Fruit fly (Drosophila melanogaster) whole organism, embryonic: Measurements from ENCODE around the gene CG7512.

ENCODE experiments used
- ATbp ChIP-seq: fragments of 200-800 bp; sonication (Bioruptor generic); optimal IDR thresholded peaks from 2 replicates; lab custom pipeline; 2017; ENCODE audit warnings: missing biosample characterization, mild to moderate bottlenecking, missing genetic modification characterization, missing genetic modification reagents
- Abd-B ChIP-seq: fragments of 200-800 bp; sonication (Bioruptor generic); optimal IDR thresholded peaks from 2 replicates; lab custom pipeline; 2018; ENCODE audit warnings: missing biosample characterization, mild to moderate bottlenecking, missing genetic modification characterization, moderate library complexity
- Ada2b ChIP-seq: fragments of 200-800 bp; sonication (Bioruptor generic); IDR thresholded peaks from 2 replicates; pipeline ENCODE4 v1.3.6; 2022; ENCODE audit warnings: missing biosample characterization, missing genetic modification characterization
- Atf6 ChIP-seq: fragments of 200-800 bp; sonication (Bioruptor generic); IDR thresholded peaks from 2 replicates; pipeline ENCODE4 v1.3.6; 2022; ENCODE audit warnings: missing biosample characterization, missing genetic modification characterization
- CG12104 ChIP-seq: fragments of 200-800 bp; sonication (Bioruptor generic); optimal IDR thresholded peaks from 3 replicates; lab custom pipeline; 2016; ENCODE audit warnings: missing biosample characterization, missing genetic modification characterization
- CG13775 ChIP-seq: fragments of 200-800 bp; sonication (Bioruptor generic); optimal IDR thresholded peaks from 3 replicates; lab custom pipeline; 2017; ENCODE audit warnings: missing biosample characterization, mild to moderate bottlenecking, missing genetic modification characterization
- CG17361 ChIP-seq: fragments of 200-800 bp; sonication (Bioruptor generic); IDR thresholded peaks from 3 replicates; pipeline ENCODE4 v1.3.6; 2022; ENCODE audit warnings: missing biosample characterization, missing genetic modification characterization
- CG18599 ChIP-seq: fragments of 200-800 bp; sonication (Bioruptor generic); optimal IDR thresholded peaks from 3 replicates; lab custom pipeline; 2017; ENCODE audit warnings: missing biosample characterization, missing genetic modification characterization, mild to moderate bottlenecking, moderate library complexity, missing genetic modification reagents
- CG2678 ChIP-seq: fragments of 200-800 bp; sonication (Bioruptor generic); optimal IDR thresholded peaks from 3 replicates; lab custom pipeline; 2019; ENCODE audit warnings: missing biosample characterization, mild to moderate bottlenecking, missing genetic modification characterization, moderate library complexity
- CG4404 ChIP-seq: fragments of 200-800 bp; sonication (Bioruptor generic); IDR thresholded peaks from 2 replicates; pipeline ENCODE4 v1.3.6; 2022; ENCODE audit warnings: missing biosample characterization, missing genetic modification characterization
- CG4820 ChIP-seq: fragments of 200-800 bp; sonication (Bioruptor generic); optimal IDR thresholded peaks from 3 replicates; lab custom pipeline; 2016; ENCODE audit warnings: missing biosample characterization, missing genetic modification characterization
- CG5245 ChIP-seq: fragments of 200-800 bp; sonication (Bioruptor generic); optimal IDR thresholded peaks from 3 replicates; lab custom pipeline; 2016; ENCODE audit warnings: missing biosample characterization, missing genetic modification characterization
- CG6813 ChIP-seq: fragments of 200-800 bp; sonication (Bioruptor generic); optimal IDR thresholded peaks from 2 replicates; lab custom pipeline; 2017; ENCODE audit warnings: missing biosample characterization, missing genetic modification characterization, mild to moderate bottlenecking, moderate library complexity, missing genetic modification reagents
- CG7556 ChIP-seq: fragments of 200-800 bp; sonication (Bioruptor generic); optimal IDR thresholded peaks from 2 replicates; lab custom pipeline; 2017; ENCODE audit warnings: missing biosample characterization, mild to moderate bottlenecking, missing genetic modification characterization
- CG8359 ChIP-seq: fragments of 200-800 bp; sonication (Bioruptor generic); optimal IDR thresholded peaks from 2 replicates; lab custom pipeline; 2017; ENCODE audit warnings: missing biosample characterization, mild to moderate bottlenecking, missing genetic modification characterization, borderline replicate concordance
- CG8478 ChIP-seq: fragments of >200 bp; optimal IDR thresholded peaks from 2 replicates; lab custom pipeline; 2018
- CG8944 ChIP-seq: fragments of 200-800 bp; sonication (Bioruptor generic); optimal IDR thresholded peaks from 3 replicates; lab custom pipeline; 2016; ENCODE audit warnings: missing biosample characterization, missing genetic modification characterization
- CG9215 ChIP-seq: fragments of 200-800 bp; sonication (Bioruptor generic); IDR thresholded peaks from 2 replicates; pipeline ENCODE4 v1.3.6; 2022; ENCODE audit warnings: missing biosample characterization, missing genetic modification characterization
- CG9437 ChIP-seq: fragments of 200-800 bp; sonication (Bioruptor generic); optimal IDR thresholded peaks from 2 replicates; lab custom pipeline; 2018; ENCODE audit warnings: missing biosample characterization, mild to moderate bottlenecking, missing genetic modification characterization
- Camta ChIP-seq: fragments of 200-800 bp; sonication (Bioruptor generic); optimal IDR thresholded peaks from 2 replicates; lab custom pipeline; 2016; ENCODE audit warnings: missing biosample characterization, missing genetic modification characterization
- CoRest ChIP-seq: fragments of 200-800 bp; sonication (Bioruptor generic); optimal IDR thresholded peaks from 3 replicates; lab custom pipeline; 2018; ENCODE audit warnings: missing biosample characterization, mild to moderate bottlenecking, missing genetic modification characterization, moderate library complexity
- CrebB ChIP-seq: fragments of 200-800 bp; sonication (Bioruptor generic); optimal IDR thresholded peaks from 3 replicates; lab custom pipeline; 2018; ENCODE audit warnings: missing biosample characterization, mild to moderate bottlenecking, missing genetic modification characterization
- Dip2 ChIP-seq: fragments of 200-800 bp; sonication (Bioruptor generic); IDR thresholded peaks from 2 replicates; pipeline ENCODE4 v1.3.6; 2022; ENCODE audit warnings: missing biosample characterization, missing genetic modification characterization
- H15 ChIP-seq: fragments of 200-800 bp; sonication (Bioruptor generic); IDR thresholded peaks from 3 replicates; pipeline ENCODE4 v1.3.6; 2022; ENCODE audit warnings: missing biosample characterization, missing genetic modification characterization
- Hr3 ChIP-seq: fragments of 200-800 bp; sonication (Bioruptor generic); optimal IDR thresholded peaks from 3 replicates; lab custom pipeline; 2016; ENCODE audit warnings: missing biosample characterization, missing genetic modification characterization
- Hsf ChIP-seq: fragments of 200-800 bp; sonication (Bioruptor generic); optimal IDR thresholded peaks from 3 replicates; lab custom pipeline; 2016; ENCODE audit warnings: missing biosample characterization, missing genetic modification characterization
- Jarid2 ChIP-seq: fragments of 200-800 bp; sonication (Bioruptor generic); optimal IDR thresholded peaks from 3 replicates; lab custom pipeline; 2017; ENCODE audit warnings: mild to moderate bottlenecking, missing biosample characterization, missing genetic modification reagents, missing genetic modification characterization
- Med ChIP-seq: fragments of 200-800 bp; sonication (Bioruptor generic); peaks from one replicate; lab custom pipeline; 2016; ENCODE audit warnings: missing biosample characterization, missing genetic modification characterization, mild to moderate bottlenecking, inconsistent platforms, moderate library complexity
- Meics ChIP-seq: fragments of 200-800 bp; sonication (Bioruptor generic); optimal IDR thresholded peaks from 2 replicates; lab custom pipeline; 2017; ENCODE audit warnings: missing biosample characterization, mild to moderate bottlenecking, missing genetic modification characterization
- Myb ChIP-seq: fragments of 200-800 bp; sonication (Bioruptor generic); optimal IDR thresholded peaks from 2 replicates; lab custom pipeline; 2016; ENCODE audit warnings: missing biosample characterization, missing genetic modification characterization
- Oli ChIP-seq: fragments of 200-800 bp; sonication (Bioruptor generic); optimal IDR thresholded peaks from 2 replicates; lab custom pipeline; 2018; ENCODE audit warnings: missing biosample characterization, mild to moderate bottlenecking, missing genetic modification characterization, moderate library complexity
- PHDP ChIP-seq: fragments of 200-800 bp; sonication (Bioruptor generic); optimal IDR thresholded peaks from 3 replicates; lab custom pipeline; 2018; ENCODE audit warnings: missing biosample characterization, mild to moderate bottlenecking, missing genetic modification characterization, moderate library complexity
- Poxn ChIP-seq: fragments of 200-800 bp; sonication (Bioruptor generic); IDR thresholded peaks from 2 replicates; pipeline ENCODE4 v1.3.6; 2022; ENCODE audit warnings: missing biosample characterization, missing genetic modification characterization
- Sin3A ChIP-seq: fragments of >200 bp; optimal IDR thresholded peaks from 2 replicates; lab custom pipeline; 2018
- Six4 ChIP-seq: fragments of 200-800 bp; sonication (Bioruptor generic); optimal IDR thresholded peaks from 2 replicates; lab custom pipeline; 2016; ENCODE audit warnings: missing biosample characterization, missing genetic modification characterization
- Sry-β ChIP-seq: fragments of 200-800 bp; sonication (Bioruptor generic); optimal IDR thresholded peaks from 2 replicates; lab custom pipeline; 2018; ENCODE audit warnings: missing biosample characterization, mild to moderate bottlenecking, missing genetic modification characterization, moderate library complexity
- YL-1 ChIP-seq: fragments of 200-800 bp; sonication (Bioruptor generic); optimal IDR thresholded peaks from 3 replicates; lab custom pipeline; 2017; ENCODE audit warnings: missing biosample characterization, mild to moderate bottlenecking, missing genetic modification characterization
- al ChIP-seq: fragments of 200-800 bp; sonication (Bioruptor generic); IDR thresholded peaks from 2 replicates; pipeline ENCODE4 v1.3.6; 2022; ENCODE audit warnings: missing biosample characterization, missing genetic modification characterization
- ap ChIP-seq: fragments of 200-800 bp; sonication (Bioruptor generic); IDR thresholded peaks from 2 replicates; pipeline ENCODE4 v1.3.6; 2022; ENCODE audit warnings: missing biosample characterization, missing genetic modification characterization
- chif ChIP-seq, 2 experiments: fragments of 200-800 bp; sonication (Bioruptor generic); optimal IDR thresholded peaks; 3 replicates each; lab custom pipeline; 2016; ENCODE audit warnings: missing biosample characterization in 2 of 2, missing genetic modification characterization in 2 of 2
- dpn ChIP-seq, 2 experiments: fragments of 200-800 bp; sonication (Bioruptor generic); optimal IDR thresholded peaks; 3 replicates each; lab custom pipeline; 2016; ENCODE audit warnings: missing biosample characterization in 2 of 2, missing genetic modification characterization in 2 of 2
- emc ChIP-seq: fragments of 200-800 bp; sonication (Bioruptor generic); optimal IDR thresholded peaks from 2 replicates; lab custom pipeline; 2016; ENCODE audit warnings: missing biosample characterization, missing genetic modification characterization
- ems ChIP-seq: fragments of 200-800 bp; sonication (Bioruptor generic); optimal IDR thresholded peaks from 3 replicates; lab custom pipeline; 2016; ENCODE audit warnings: missing biosample characterization, missing genetic modification characterization
- fd96Cb ChIP-seq: fragments of 200-800 bp; sonication (Bioruptor generic); optimal IDR thresholded peaks from 2 replicates; lab custom pipeline; 2018; ENCODE audit warnings: missing biosample characterization, mild to moderate bottlenecking, missing genetic modification characterization, moderate library complexity
- mam ChIP-seq: fragments of 200-800 bp; sonication (Bioruptor generic); optimal IDR thresholded peaks from 3 replicates; lab custom pipeline; 2016; ENCODE audit warnings: missing biosample characterization, missing genetic modification characterization
- prd ChIP-seq, 3 experiments: fragments of >200 bp in 2 of 3; fragments of 200-800 bp in 1 of 3; sonication (Bioruptor generic) in 1 of 3; optimal IDR thresholded peaks in 2 of 3; IDR thresholded peaks in 1 of 3; 2 replicates in 2 of 3; 3 replicates in 1 of 3; pipeline versions ENCODE4 v1.3.6 to Lab custom; 2017 to 2022; ENCODE audit warnings: missing biosample characterization in 1 of 3, missing genetic modification characterization in 1 of 3
- sens ChIP-seq: fragments of 200-800 bp; sonication (Bioruptor generic); peaks from one replicate; lab custom pipeline; 2016; ENCODE audit warnings: missing biosample characterization, missing genetic modification characterization
- tio ChIP-seq: fragments of 200-800 bp; sonication (Bioruptor generic); optimal IDR thresholded peaks from 2 replicates; lab custom pipeline; 2017; ENCODE audit warnings: missing biosample characterization, missing genetic modification characterization, inconsistent platforms
- tna ChIP-seq: fragments of 200-800 bp; sonication (Bioruptor generic); IDR thresholded peaks from 2 replicates; pipeline ENCODE4 v1.3.6; 2022; ENCODE audit warnings: missing biosample characterization, missing genetic modification characterization; ENCODE audit not compliant: partially characterized antibody
- ttk ChIP-seq: fragments of 200-800 bp; sonication (Bioruptor generic); IDR thresholded peaks from 2 replicates; pipeline ENCODE4 v2.1.2; 2022; ENCODE audit warnings: missing biosample characterization, missing genetic modification characterization
- vnd ChIP-seq: fragments of 200-800 bp; sonication (Bioruptor generic); IDR thresholded peaks from 3 replicates; pipeline ENCODE4 v1.3.6; 2022; ENCODE audit warnings: missing biosample characterization, missing genetic modification characterization; ENCODE audit not compliant: partially characterized antibody

CG7512 gene

dm6 chr3L:11483135-11483534 lies 30.4 kb upstream of the CG7512 start:
- TF ChIP-seq dpn (GFP tag; optimal IDR thresholded peaks at IDR 0.05; lab: Kevin White, UChicago) (peak in 1 of 2 experiments; percentile 42), H15 (no peak), sens (GFP tag; lab: Kevin White, UChicago) (peak; percentile 79), CoRest (tag; lab: Kevin White, UChicago) (peak; percentile 27), vnd (GFP tag; lab: Robert Waterston, UW) (no peak), Meics (GFP tag; lab: Kevin White, UChicago) (peak; percentile 40), Myb (GFP tag; lab: Kevin White, UChicago) (no peak), Sin3A (lab: Kevin White, UChicago) (no peak), chif (GFP tag; optimal IDR thresholded peaks at IDR 0.05; lab: Kevin White, UChicago) (peak; percentile 27 to 58), Camta (GFP tag; lab: Kevin White, UChicago) (no peak), CG17361 (GFP tag; lab: Robert Waterston, UW) (peak; percentile 61), ems (GFP tag; lab: Kevin White, UChicago) (peak; percentile 36), CG2678 (peak; percentile 70), Hsf (GFP tag; lab: Kevin White, UChicago) (peak; percentile 49), CG8944 (GFP tag; lab: Kevin White, UChicago) (peak; percentile 15), ATbp (GFP tag; lab: Kevin White, UChicago) (peak; percentile 37), CG5245 (GFP tag; lab: Kevin White, UChicago) (peak; percentile 47), CG8478 (lab: Kevin White, UChicago) (no peak), Hr3 (GFP tag; lab: Kevin White, UChicago) (peak; percentile 19), Sry-β (GFP tag; lab: Kevin White, UChicago) (no peak), ttk (GFP tag; lab: Robert Waterston, UW) (0 out of 2 replicates have a peak, but pooled peaks have one; percentile 8), CG18599 (GFP tag; lab: Kevin White, UChicago) (peak; percentile 56), tna (peak; percentile 27; the same call in 1 of the 2 replicates), CG8359 (GFP tag; lab: Kevin White, UChicago) (peak; percentile 17), al (GFP tag; lab: Robert Waterston, UW) (no peak), CG13775 (GFP tag; lab: Kevin White, UChicago) (peak; percentile 31), PHDP (tag; lab: Kevin White, UChicago) (peak; percentile 41), CG9215 (0 out of 2 replicates have a peak, but pooled peaks have one; percentile 6), fd96Cb (tag; lab: Kevin White, UChicago) (peak; percentile 40), CG7556 (GFP tag; lab: Kevin White, UChicago) (peak; percentile 64), tio (GFP tag; lab: Kevin White, UChicago) (peak; percentile 51), mam (GFP tag; lab: Kevin White, UChicago) (peak; percentile 43), CG12104 (GFP tag; lab: Kevin White, UChicago) (peak; percentile 10), Jarid2 (peak; percentile 3), Abd-B (GFP tag; lab: Kevin White, UChicago) (peak; percentile 34), emc (GFP tag; lab: Kevin White, UChicago) (peak; percentile 7), CrebB (tag; lab: Kevin White, UChicago) (no peak), prd (optimal IDR thresholded peaks at IDR 0.05; lab: Kevin White, UChicago) (no peak), prd (GFP tag; IDR thresholded peaks at IDR 0.05; lab: Robert Waterston, UW) (peak; percentile 61; the same call in 2 of the 3 replicates), CG4404 (peak; percentile 39; the same call in 1 of the 2 replicates), Dip2 (no peak), Ada2b (GFP tag; lab: Robert Waterston, UW) (0 out of 2 replicates have a peak, but pooled peaks have one; percentile 27), Med (GFP tag; lab: Kevin White, UChicago) (peak; percentile 89), CG4820 (GFP tag; lab: Kevin White, UChicago) (peak; percentile 45), Oli (tag; lab: Kevin White, UChicago) (peak; percentile 37), CG9437 (GFP tag; lab: Kevin White, UChicago) (peak; percentile 38), Six4 (GFP tag; lab: Kevin White, UChicago) (peak; percentile 20), YL-1 (GFP tag; lab: Kevin White, UChicago) (no peak), Poxn (no peak), ap (GFP tag; lab: Robert Waterston, UW) (no peak), CG6813 (GFP tag; lab: Kevin White, UChicago) (peak; percentile 45), Atf6 (GFP tag; lab: Robert Waterston, UW) (no peak)
